Worm (Caenorhabditis elegans) whole organism, L2 larva: ENCODE data around the gene srbc-77.

Experiments used
- C34F6.9 ChIP-seq: fragments of 150-350 bp; optimal IDR thresholded peaks from 2 replicates; lab custom pipeline; 2014; ENCODE audit warnings: missing biosample characterization, missing genetic modification characterization
- F13H6.1 ChIP-seq: sonication (generic microtip); optimal IDR thresholded peaks from 2 replicates; lab custom pipeline; 2016; ENCODE audit warnings: missing genetic modification characterization, missing compliant biosample characterization
- Y55F3AM.14 ChIP-seq: fragments of 200-800 bp; sonication (Bioruptor generic); optimal IDR thresholded peaks from 2 replicates; lab custom pipeline; 2018; ENCODE audit warnings: mild to moderate bottlenecking, missing genetic modification characterization, missing compliant biosample characterization
- alr-1 ChIP-seq: fragments of 150-350 bp; optimal IDR thresholded peaks from 2 replicates; lab custom pipeline; 2014; ENCODE audit warnings: missing biosample characterization, missing genetic modification characterization
- ama-1 ChIP-seq: fragments of 150-350 bp; optimal IDR thresholded peaks from 2 replicates; lab custom pipeline; 2018; ENCODE audit warnings: inconsistent platforms
- blmp-1 ChIP-seq: sonication (generic microtip); optimal IDR thresholded peaks from 2 replicates; lab custom pipeline; 2017; ENCODE audit warnings: missing genetic modification characterization, mild to moderate bottlenecking, missing compliant biosample characterization, antibody characterized with exemption, moderate library complexity; ENCODE audit not compliant: insufficient read depth
- crh-2 ChIP-seq: sonication (generic microtip); optimal IDR thresholded peaks from 2 replicates; lab custom pipeline; 2017; ENCODE audit warnings: missing biosample characterization, missing genetic modification characterization
- dmd-4 ChIP-seq: sonication (generic microtip); optimal IDR thresholded peaks from 2 replicates; lab custom pipeline; 2017; ENCODE audit warnings: missing biosample characterization, missing genetic modification characterization
- egl-27 ChIP-seq: sonication (generic microtip); optimal IDR thresholded peaks from 3 replicates; lab custom pipeline; 2017; ENCODE audit warnings: missing biosample characterization, missing genetic modification reagents, missing genetic modification characterization
- fos-1 ChIP-seq: fragments of 150-350 bp; optimal IDR thresholded peaks from 2 replicates; lab custom pipeline; 2014; ENCODE audit warnings: missing biosample characterization, missing genetic modification characterization
- gmeb-1 ChIP-seq: fragments of 150-350 bp; optimal IDR thresholded peaks from 2 replicates; lab custom pipeline; 2014; ENCODE audit warnings: missing biosample characterization, missing genetic modification characterization
- lin-11 ChIP-seq: fragments of 150-350 bp; sonication (generic microtip); optimal IDR thresholded peaks from 2 replicates; lab custom pipeline; 2014; ENCODE audit warnings: missing biosample characterization, missing genetic modification characterization, inconsistent platforms, mixed read lengths
- lin-13 ChIP-seq: fragments of 150-350 bp; optimal IDR thresholded peaks from 2 replicates; lab custom pipeline; 2014; ENCODE audit warnings: missing biosample characterization, missing genetic modification reagents, missing genetic modification characterization
- lsy-2 ChIP-seq, 2 experiments: fragments of 150-350 bp in 1 of 2; sonication (generic microtip) in 1 of 2; optimal IDR thresholded peaks; 2 replicates each; lab custom pipeline; 2014 to 2017; ENCODE audit warnings: missing biosample characterization in 2 of 2, missing genetic modification characterization in 2 of 2
- mbf-1 ChIP-seq: sonication (generic microtip); optimal IDR thresholded peaks from 2 replicates; lab custom pipeline; 2017; ENCODE audit warnings: missing biosample characterization, missing genetic modification characterization
- mdl-1 ChIP-seq, 2 experiments: fragments of 150-350 bp in 1 of 2; sonication (generic microtip) in 1 of 2; optimal IDR thresholded peaks; 2 replicates each; lab custom pipeline; 2017; ENCODE audit warnings: missing biosample characterization in 2 of 2, missing genetic modification characterization in 2 of 2
- nhr-10 ChIP-seq: sonication (generic microtip); optimal IDR thresholded peaks from 2 replicates; lab custom pipeline; 2017; ENCODE audit warnings: missing biosample characterization, missing genetic modification characterization
- nhr-11 ChIP-seq: fragments of 150-350 bp; optimal IDR thresholded peaks from 2 replicates; lab custom pipeline; 2014; ENCODE audit warnings: missing biosample characterization, missing genetic modification characterization
- nhr-12 ChIP-seq: fragments of 150-350 bp; optimal IDR thresholded peaks from 2 replicates; lab custom pipeline; 2014; ENCODE audit warnings: missing biosample characterization, missing genetic modification characterization
- nhr-129 ChIP-seq: fragments of 150-350 bp; optimal IDR thresholded peaks from 2 replicates; lab custom pipeline; 2014; ENCODE audit warnings: missing biosample characterization, missing genetic modification characterization
- nhr-21 ChIP-seq: fragments of 150-350 bp; optimal IDR thresholded peaks from 2 replicates; lab custom pipeline; 2014; ENCODE audit warnings: missing biosample characterization, missing genetic modification characterization
- nhr-23 ChIP-seq: fragments of 150-350 bp; optimal IDR thresholded peaks from 2 replicates; lab custom pipeline; 2014; ENCODE audit warnings: missing biosample characterization, missing genetic modification reagents, missing genetic modification characterization
- nhr-237 ChIP-seq: fragments of 150-350 bp; optimal IDR thresholded peaks from 2 replicates; lab custom pipeline; 2014; ENCODE audit warnings: missing biosample characterization, missing genetic modification characterization
- nhr-25 ChIP-seq: fragments of 150-350 bp; sonication (generic microtip); optimal IDR thresholded peaks from 3 replicates; lab custom pipeline; 2014; ENCODE audit warnings: missing biosample characterization, missing genetic modification characterization
- nhr-6 ChIP-seq: fragments of 150-350 bp; optimal IDR thresholded peaks from 2 replicates; lab custom pipeline; 2014; ENCODE audit warnings: missing biosample characterization, missing genetic modification characterization
- skn-1 ChIP-seq: sonication (generic microtip); optimal IDR thresholded peaks from 2 replicates; lab custom pipeline; 2017; ENCODE audit warnings: missing biosample characterization, missing genetic modification characterization
- sma-3 ChIP-seq: sonication (generic microtip); optimal IDR thresholded peaks from 2 replicates; lab custom pipeline; 2016; ENCODE audit warnings: missing genetic modification reagents, missing genetic modification characterization, missing compliant biosample characterization
- sma-9 ChIP-seq, 2 experiments: fragments of 150-350 bp in 1 of 2; sonication (generic microtip) in 1 of 2; optimal IDR thresholded peaks; 2 replicates each; lab custom pipeline; 2014 to 2016; ENCODE audit warnings: missing genetic modification characterization in 2 of 2, mild to moderate bottlenecking in 1 of 2, missing biosample characterization in 1 of 2, missing compliant biosample characterization in 1 of 2, missing genetic modification reagents in 1 of 2, moderate library complexity in 1 of 2
- unc-62 ChIP-seq: fragments of 150-350 bp; optimal IDR thresholded peaks from 2 replicates; lab custom pipeline; 2014; ENCODE audit warnings: missing biosample characterization, missing genetic modification reagents, missing genetic modification characterization
- zag-1 ChIP-seq: fragments of 150-350 bp; optimal IDR thresholded peaks from 2 replicates; lab custom pipeline; 2014; ENCODE audit warnings: missing biosample characterization, missing genetic modification characterization
- ztf-1 ChIP-seq: fragments of 200-800 bp; sonication (Bioruptor generic); conservative IDR thresholded peaks from 2 replicates; pipeline ENCODE4 v1.3.6; 2022; ENCODE audit warnings: missing genetic modification characterization, missing compliant biosample characterization
- ztf-11 ChIP-seq: sonication (generic microtip); optimal IDR thresholded peaks from 2 replicates; lab custom pipeline; 2017; ENCODE audit warnings: missing biosample characterization, missing genetic modification characterization
- ztf-4 ChIP-seq: fragments of 150-350 bp; optimal IDR thresholded peaks from 2 replicates; lab custom pipeline; 2014; ENCODE audit warnings: missing biosample characterization, missing genetic modification characterization

srbc-77 gene

ce11 chrV:15932390-15932789, 2.4 kb downstream of the srbc-77 start, which contains the start of gene srw-26:
Gene srw-26 (minus strand): TSS chrV:15932490.
- no peak for TF ChIP-seq nhr-23 (tag; lab: Kevin White, UChicago)
- TF ChIP-seq dmd-4 (tag; lab: Kevin White, UChicago) = no peak
- no peak for TF ChIP-seq nhr-11 (tag; lab: Kevin White, UChicago)
- TF ChIP-seq mbf-1 (tag; lab: Kevin White, UChicago) = no peak
- TF ChIP-seq fos-1 (tag; lab: Kevin White, UChicago) = no peak
- TF ChIP-seq blmp-1 = no peak
- no peak for TF ChIP-seq crh-2 (tag; lab: Kevin White, UChicago)
- TF ChIP-seq sma-9 (GFP tag; optimal IDR thresholded peaks at IDR 0.05; lab: Kevin White, UChicago) = no peak
- no peak for TF ChIP-seq sma-9 (tag; optimal IDR thresholded peaks at IDR 0.05; lab: Kevin White, UChicago)
- no peak for TF ChIP-seq nhr-6 (tag; lab: Kevin White, UChicago)
- no peak for TF ChIP-seq unc-62 (GFP tag; lab: Kevin White, UChicago)
- TF ChIP-seq, all 48 proteins: peak for 0

ce11 chrV:15940254-15940653, 10.3 kb downstream of the srbc-77 start, which contains the start of gene srw-55:
Gene srw-55 (minus strand): TSS chrV:15940354.
- TF ChIP-seq egl-27 (tag; lab: Kevin White, UChicago) (no peak), ama-1 (lab: Kevin White, UChicago) (no peak), nhr-237 (tag; lab: Kevin White, UChicago) (no peak), crh-2 (tag; lab: Kevin White, UChicago) (no peak), lin-13 (GFP tag; lab: Kevin White, UChicago) (no peak), nhr-10 (tag; lab: Kevin White, UChicago) (no peak), F13H6.1 (tag; lab: Kevin White, UChicago) (no peak), nhr-129 (tag; lab: Kevin White, UChicago) (no peak), ztf-4 (no peak), nhr-6 (tag; lab: Kevin White, UChicago) (no peak), skn-1 (no peak), gmeb-1 (tag; lab: Kevin White, UChicago) (no peak), unc-62 (GFP tag; lab: Kevin White, UChicago) (no peak)

- TF ChIP-seq nhr-11 (tag; lab: Kevin White, UChicago) (no peak), C34F6.9 (tag; lab: Kevin White, UChicago) (no peak), nhr-25 (tag; lab: Kevin White, UChicago) (no peak), mdl-1 (tag; optimal IDR thresholded peaks at IDR 0.05; lab: Kevin White, UChicago) (no peak), ztf-11 (tag; lab: Kevin White, UChicago) (no peak), nhr-21 (no peak), F13H6.1 (tag; lab: Kevin White, UChicago) (no peak), lin-11 (tag; lab: Kevin White, UChicago) (no peak), nhr-12 (tag; lab: Kevin White, UChicago) (no peak), Y55F3AM.14 (GFP tag; lab: Kevin White, UChicago) (no peak), zag-1 (no peak), alr-1 (tag; lab: Kevin White, UChicago) (no peak), nhr-6 (tag; lab: Kevin White, UChicago) (no peak)
Measured at ce11 chrV:15943125-15943524, 13.1 kb downstream of the srbc-77 start, which contains the start of gene srw-53. Gene srw-53 (plus strand): TSS chrV:15943425.

- TF ChIP-seq sma-3 (no peak), fos-1 (tag; lab: Kevin White, UChicago) (no peak), ztf-11 (tag; lab: Kevin White, UChicago) (no peak), nhr-11 (tag; lab: Kevin White, UChicago) (no peak), nhr-21 (no peak), lsy-2 (tag; optimal IDR thresholded peaks at IDR 0.05; lab: Kevin White, UChicago) (no peak), mbf-1 (tag; lab: Kevin White, UChicago) (no peak)
Measured at ce11 chrV:15950903-15951302, 20.9 kb downstream of the srbc-77 start, which contains the start of gene srw-59. Gene srw-59 (minus strand): TSS chrV:15951003.

- TF ChIP-seq ztf-1 (GFP tag; lab: Robert Waterston, UW) = no peak
- TF ChIP-seq, all 48 proteins: peak for 0
Measured at ce11 chrV:15952762-15953161, 22.8 kb downstream of the srbc-77 start, which contains the start of gene srw-56. Gene srw-56 (minus strand): TSS chrV:15952862.
